Worm (Caenorhabditis elegans) whole organism, midembryonic: ENCODE measurements around the gene Y37E11B.1.

Experiments
- T22C8.4 ChIP-seq: fragments of 200-800 bp; sonication (Bioruptor generic); IDR thresholded peaks from 2 replicates; pipeline ENCODE4 v1.3.6; 2022; ENCODE audit warnings: missing genetic modification characterization, missing compliant biosample characterization
- cog-1 ChIP-seq: sonication (generic microtip); optimal IDR thresholded peaks from 2 replicates; lab custom pipeline; 2016; ENCODE audit warnings: missing genetic modification characterization, missing compliant biosample characterization
- flt-1 ChIP-seq: fragments of 200-800 bp; sonication (Bioruptor generic); IDR thresholded peaks from 2 replicates; pipeline ENCODE4 v1.3.6; 2022; ENCODE audit warnings: missing genetic modification characterization, missing compliant biosample characterization
- klf-2 ChIP-seq: fragments of 200-800 bp; sonication (Bioruptor generic); conservative IDR thresholded peaks from 2 replicates; pipeline ENCODE4 v1.3.6; 2022; ENCODE audit warnings: missing genetic modification reagents, missing genetic modification characterization, missing compliant biosample characterization
- med-1 ChIP-seq: sonication (generic microtip); optimal IDR thresholded peaks from 2 replicates; lab custom pipeline; 2017; ENCODE audit warnings: missing genetic modification characterization, mild to moderate bottlenecking, missing compliant biosample characterization, antibody characterized with exemption, missing genetic modification reagents; ENCODE audit not compliant: insufficient read depth
- ref-1 ChIP-seq: fragments of 200-800 bp; sonication (Bioruptor generic); conservative IDR thresholded peaks from 2 replicates; pipeline ENCODE4 v1.3.6; 2022; ENCODE audit warnings: missing genetic modification reagents, missing genetic modification characterization, missing compliant biosample characterization
- tab-1 ChIP-seq: fragments of 200-800 bp; sonication (Bioruptor generic); IDR thresholded peaks from 2 replicates; pipeline ENCODE4 v1.3.6; 2022; ENCODE audit warnings: missing genetic modification characterization, missing compliant biosample characterization
- ztf-23 ChIP-seq: fragments of 200-800 bp; sonication (Bioruptor generic); IDR thresholded peaks from 2 replicates; pipeline ENCODE4 v1.3.6; 2022; ENCODE audit warnings: missing genetic modification reagents, missing genetic modification characterization, missing compliant biosample characterization
- ztf-29 ChIP-seq: fragments of 200-800 bp; sonication (Bioruptor generic); IDR thresholded peaks from 2 replicates; pipeline ENCODE4 v1.3.6; 2022; ENCODE audit warnings: missing genetic modification reagents, missing genetic modification characterization, missing compliant biosample characterization

ce11 chrIV:3599958-3600357 lies 20.5 kb downstream of the Y37E11B.1 start, which contains the start of gene Y37E11B.7:
- TF ChIP-seq flt-1 (GFP tag; lab: Robert Waterston, UW) (no peak), ztf-23 (GFP tag; lab: Robert Waterston, UW) (no peak), T22C8.4 (GFP tag; lab: Robert Waterston, UW) (no peak), klf-2 (GFP tag; lab: Robert Waterston, UW) (no peak), tab-1 (GFP tag; lab: Robert Waterston, UW) (no peak), cog-1 (tag; lab: Kevin White, UChicago) (no peak), ref-1 (no peak), ztf-29 (no peak), med-1 (GFP tag; lab: Kevin White, UChicago) (no peak)
